Fruit fly (Drosophila melanogaster) S2 (cell line): Measurements from ENCODE around the gene CG33493.

Experiments used
- CG8478 ChIP-seq: fragments of >200 bp; optimal IDR thresholded peaks from 2 replicates; lab custom pipeline; 2018
- CTCF ChIP-seq, 2 experiments: fragments of >200 bp; optimal IDR thresholded peaks; 2 replicates each; lab custom pipeline; 2018

DNA sequence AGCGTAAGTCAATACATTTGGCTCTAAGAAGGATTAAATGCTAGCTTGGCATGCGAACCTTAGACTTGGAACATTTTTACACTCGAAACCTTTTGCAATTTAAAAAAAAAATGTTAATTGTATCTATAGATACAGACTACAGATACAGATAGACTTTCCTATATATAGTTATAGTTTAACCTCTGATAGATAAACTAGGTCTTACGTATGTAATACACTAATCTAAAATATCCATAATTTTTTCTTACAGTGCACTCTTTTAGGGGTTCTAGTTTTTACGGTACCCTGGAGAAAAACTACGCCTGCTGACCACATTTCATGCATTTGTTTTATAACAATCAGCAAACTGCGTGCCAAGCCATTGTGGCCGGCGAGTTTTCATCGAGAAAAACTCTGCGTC lies 45.8 kb downstream of the CG33493 start:
- TF ChIP-seq CG8478 (lab: Kevin White, UChicago), result no peak
- TF ChIP-seq CTCF (optimal IDR thresholded peaks at IDR 0.05; lab: Kevin White, UChicago), result no peak
